Fruit fly (Drosophila melanogaster): ENCODE measurements around the gene pHCl-1.

DNA sequence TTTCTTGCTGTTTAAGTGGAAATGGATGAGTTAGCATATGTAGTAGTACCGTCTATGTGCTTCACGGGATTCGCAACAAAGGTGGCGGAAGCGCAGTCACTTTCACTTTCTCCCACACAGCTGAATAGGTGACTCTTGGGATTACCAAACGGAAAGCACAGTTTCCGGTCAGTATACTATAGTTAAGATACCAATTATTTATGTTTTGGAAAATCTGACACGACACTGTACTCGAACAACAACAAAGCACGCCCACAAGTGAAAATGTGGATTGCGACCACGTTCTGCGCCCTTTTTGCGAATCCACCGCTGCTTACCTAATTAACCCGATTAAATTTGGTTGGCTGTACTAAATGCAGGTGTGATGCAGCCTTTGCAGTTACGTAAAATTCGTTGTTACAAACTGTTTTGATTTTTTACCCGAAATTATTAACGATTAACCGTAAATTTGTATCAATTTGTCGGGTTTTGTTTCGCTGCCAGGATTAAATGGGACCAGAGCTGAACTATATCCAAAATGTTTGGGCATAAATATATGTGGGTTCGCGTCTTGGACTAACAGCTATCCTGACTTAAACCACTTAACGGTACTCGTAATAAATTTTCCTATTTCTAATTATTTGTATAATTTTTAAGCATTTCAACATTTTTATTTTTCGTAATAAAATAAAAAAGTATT lies 63.8 kb downstream of the pHCl-1 start, which contains the start of gene CG18081:
- TF ChIP-seq pan (optimal IDR thresholded peaks at IDR 0.05) = no peak
- no peak for TF ChIP-seq usp (GFP tag; optimal IDR thresholded peaks at IDR 0.05)
- TF ChIP-seq psq (optimal IDR thresholded peaks at IDR 0.05) = no peak
- no peak for TF ChIP-seq Dll (optimal IDR thresholded peaks at IDR 0.05)
- no peak for TF ChIP-seq CG8478 (optimal IDR thresholded peaks at IDR 0.05)

Measured in whole organism.